Fruit fly (Drosophila melanogaster) whole organism, embryonic: ENCODE results near the gene Cdc7.

Source experiments
- ATbp ChIP-seq: fragments of 200-800 bp; sonication (Bioruptor generic); optimal IDR thresholded peaks from 2 replicates; lab custom pipeline; 2017; ENCODE audit warnings: missing biosample characterization, mild to moderate bottlenecking, missing genetic modification characterization, missing genetic modification reagents
- Adf1 ChIP-seq: fragments of 200-800 bp; sonication (Bioruptor generic); IDR thresholded peaks from 2 replicates; pipeline ENCODE4 v1.3.6; 2022; ENCODE audit warnings: missing biosample characterization, missing genetic modification characterization
- Asciz ChIP-seq: fragments of 200-800 bp; sonication (Bioruptor generic); optimal IDR thresholded peaks from 2 replicates; lab custom pipeline; 2017; ENCODE audit warnings: missing biosample characterization, mild to moderate bottlenecking, missing genetic modification characterization, missing genetic modification reagents
- BtbVII ChIP-seq: fragments of 200-800 bp; sonication (Bioruptor generic); optimal IDR thresholded peaks from 3 replicates; lab custom pipeline; 2017; ENCODE audit warnings: missing biosample characterization, mild to moderate bottlenecking, missing genetic modification characterization
- C15 ChIP-seq: fragments of 200-800 bp; sonication (Bioruptor generic); IDR thresholded peaks from 3 replicates; pipeline ENCODE4 v1.3.6; 2022; ENCODE audit warnings: missing biosample characterization, missing genetic modification characterization
- CG10321 ChIP-seq: fragments of 200-800 bp; sonication (Bioruptor generic); IDR thresholded peaks from 2 replicates; pipeline ENCODE4 v1.3.6; 2022; ENCODE audit warnings: missing biosample characterization, missing genetic modification characterization
- CG10431 ChIP-seq: fragments of 200-800 bp; sonication (Bioruptor generic); optimal IDR thresholded peaks from 3 replicates; lab custom pipeline; 2018; ENCODE audit warnings: missing biosample characterization, mild to moderate bottlenecking, missing genetic modification characterization
- CG10543 ChIP-seq: fragments of 200-800 bp; sonication (Bioruptor generic); optimal IDR thresholded peaks from 3 replicates; lab custom pipeline; 2017; ENCODE audit warnings: missing biosample characterization, mild to moderate bottlenecking, missing genetic modification characterization, moderate library complexity
- CG11695 ChIP-seq: fragments of 200-800 bp; sonication (Bioruptor generic); IDR thresholded peaks from 3 replicates; pipeline ENCODE4 v1.3.6; 2022; ENCODE audit warnings: missing biosample characterization, missing genetic modification characterization
- CG12155 ChIP-seq: fragments of 200-800 bp; sonication (Bioruptor generic); optimal IDR thresholded peaks from 3 replicates; lab custom pipeline; 2016; ENCODE audit warnings: missing biosample characterization, missing genetic modification characterization
- CG13287 ChIP-seq: fragments of 200-800 bp; sonication (Bioruptor generic); IDR thresholded peaks from 2 replicates; pipeline ENCODE4 v1.3.6; 2022; ENCODE audit warnings: missing biosample characterization, missing genetic modification characterization; ENCODE audit not compliant: partially characterized antibody
- CG14441 ChIP-seq: fragments of 200-800 bp; sonication (Bioruptor generic); IDR thresholded peaks from 2 replicates; pipeline ENCODE4 v1.3.6; 2022; ENCODE audit warnings: missing biosample characterization, missing genetic modification characterization
- CG1603 ChIP-seq: fragments of 200-800 bp; sonication (Bioruptor generic); optimal IDR thresholded peaks from 2 replicates; lab custom pipeline; 2019; ENCODE audit warnings: missing biosample characterization, mild to moderate bottlenecking, missing genetic modification characterization, moderate library complexity
- CG18476 ChIP-seq: fragments of 200-800 bp; sonication (Bioruptor generic); optimal IDR thresholded peaks from 2 replicates; lab custom pipeline; 2016; ENCODE audit warnings: missing biosample characterization, mild to moderate bottlenecking, missing genetic modification characterization
- CG6689 ChIP-seq: fragments of 200-800 bp; sonication (Bioruptor generic); IDR thresholded peaks from 2 replicates; pipeline ENCODE4 v1.3.6; 2022; ENCODE audit warnings: missing biosample characterization, missing genetic modification characterization
- CG7928 ChIP-seq: fragments of 200-800 bp; sonication (Bioruptor generic); optimal IDR thresholded peaks from 2 replicates; lab custom pipeline; 2017; ENCODE audit warnings: missing biosample characterization, mild to moderate bottlenecking, missing genetic modification characterization
- CG8290 ChIP-seq, 3 experiments: fragments of 200-800 bp; sonication (Bioruptor generic); optimal IDR thresholded peaks; 2 replicates each; lab custom pipeline; 2016 to 2019; ENCODE audit warnings: missing biosample characterization in 3 of 3, missing genetic modification characterization in 3 of 3, mild to moderate bottlenecking in 2 of 3, moderate library complexity in 1 of 3
- CG8924 ChIP-seq: fragments of 200-800 bp; optimal IDR thresholded peaks from 3 replicates; lab custom pipeline; 2019; ENCODE audit warnings: missing biosample characterization, mild to moderate bottlenecking, missing genetic modification characterization, moderate library complexity
- CG8944 ChIP-seq: fragments of 200-800 bp; sonication (Bioruptor generic); optimal IDR thresholded peaks from 3 replicates; lab custom pipeline; 2016; ENCODE audit warnings: missing biosample characterization, missing genetic modification characterization
- CG9437 ChIP-seq: fragments of 200-800 bp; sonication (Bioruptor generic); optimal IDR thresholded peaks from 2 replicates; lab custom pipeline; 2018; ENCODE audit warnings: missing biosample characterization, mild to moderate bottlenecking, missing genetic modification characterization
- CHES-1-like ChIP-seq: fragments of 200-800 bp; sonication (Bioruptor generic); optimal IDR thresholded peaks from 2 replicates; lab custom pipeline; 2016; ENCODE audit warnings: missing biosample characterization, missing genetic modification characterization
- Drgx ChIP-seq: fragments of 200-800 bp; sonication (Bioruptor generic); IDR thresholded peaks from 2 replicates; pipeline ENCODE4 v1.3.6; 2022; ENCODE audit warnings: missing biosample characterization, missing genetic modification characterization
- Fer1 ChIP-seq: fragments of 200-800 bp; sonication (Bioruptor generic); optimal IDR thresholded peaks from 2 replicates; lab custom pipeline; 2017; ENCODE audit warnings: missing biosample characterization, mild to moderate bottlenecking, missing genetic modification characterization
- Lim3 ChIP-seq: fragments of 200-800 bp; sonication (Bioruptor generic); IDR thresholded peaks from 2 replicates; pipeline ENCODE4 v1.3.6; 2022; ENCODE audit warnings: missing biosample characterization, missing genetic modification characterization
- Med ChIP-seq: fragments of 200-800 bp; sonication (Bioruptor generic); peaks from one replicate; lab custom pipeline; 2016; ENCODE audit warnings: missing biosample characterization, missing genetic modification characterization, mild to moderate bottlenecking, inconsistent platforms, moderate library complexity
- NfI ChIP-seq: fragments of 200-800 bp; sonication (Bioruptor generic); optimal IDR thresholded peaks from 3 replicates; lab custom pipeline; 2018; ENCODE audit warnings: missing biosample characterization, mild to moderate bottlenecking, missing genetic modification characterization, moderate library complexity
- Vsx1 ChIP-seq: fragments of 200-800 bp; sonication (Bioruptor generic); optimal IDR thresholded peaks from 2 replicates; lab custom pipeline; 2017; ENCODE audit warnings: missing biosample characterization, mild to moderate bottlenecking, missing genetic modification characterization, missing genetic modification reagents
- abd-A ChIP-seq: fragments of 200-800 bp; sonication (Bioruptor generic); optimal IDR thresholded peaks from 3 replicates; lab custom pipeline; 2019; ENCODE audit warnings: missing biosample characterization, mild to moderate bottlenecking, missing genetic modification characterization, moderate library complexity
- bbx ChIP-seq: fragments of 200-800 bp; sonication (Bioruptor generic); IDR thresholded peaks from 2 replicates; pipeline ENCODE4 v1.3.6; 2022; ENCODE audit warnings: missing biosample characterization, missing genetic modification characterization; ENCODE audit not compliant: partially characterized antibody
- cad ChIP-seq: fragments of >200 bp; optimal IDR thresholded peaks from 2 replicates; lab custom pipeline; 2017; ENCODE audit warnings: missing biosample characterization, missing genetic modification characterization
- chinmo ChIP-seq: fragments of 200-800 bp; sonication (Bioruptor generic); IDR thresholded peaks from 4 replicates; pipeline ENCODE4 v1.3.6; 2022; ENCODE audit warnings: missing biosample characterization, missing genetic modification characterization; ENCODE audit not compliant: partially characterized antibody
- chm ChIP-seq: fragments of 200-800 bp; sonication (Bioruptor generic); IDR thresholded peaks from 2 replicates; pipeline ENCODE4 v1.3.6; 2022; ENCODE audit warnings: missing biosample characterization, missing genetic modification characterization
- croc ChIP-seq: fragments of 200-800 bp; sonication (Bioruptor generic); conservative IDR thresholded peaks from 3 replicates; pipeline ENCODE4 v1.3.6; 2022; ENCODE audit warnings: missing biosample characterization, missing genetic modification characterization
- cwo ChIP-seq: fragments of 200-800 bp; sonication (Bioruptor generic); optimal IDR thresholded peaks from 3 replicates; lab custom pipeline; 2017; ENCODE audit warnings: missing biosample characterization, missing genetic modification characterization, mild to moderate bottlenecking, moderate library complexity, missing genetic modification reagents
- dan ChIP-seq: fragments of 200-800 bp; sonication (Bioruptor generic); IDR thresholded peaks from 2 replicates; pipeline ENCODE4 v1.3.6; 2022; ENCODE audit warnings: missing biosample characterization, missing genetic modification characterization
- eve ChIP-seq, 2 experiments: fragments of >200 bp; optimal IDR thresholded peaks; 2 replicates each; lab custom pipeline; 2017; ENCODE audit warnings: missing biosample characterization in 2 of 2, missing genetic modification characterization in 2 of 2
- gsb-n ChIP-seq: fragments of 200-800 bp; sonication (Bioruptor generic); optimal IDR thresholded peaks from 3 replicates; lab custom pipeline; 2018; ENCODE audit warnings: missing biosample characterization, mild to moderate bottlenecking, missing genetic modification characterization
- lab ChIP-seq: fragments of 200-800 bp; sonication (Bioruptor generic); optimal IDR thresholded peaks from 3 replicates; lab custom pipeline; 2017; ENCODE audit warnings: missing biosample characterization, missing genetic modification characterization, mild to moderate bottlenecking, moderate library complexity, missing genetic modification reagents
- pros ChIP-seq: fragments of 200-800 bp; sonication (Bioruptor generic); optimal IDR thresholded peaks from 3 replicates; lab custom pipeline; 2019; ENCODE audit warnings: missing biosample characterization, mild to moderate bottlenecking, missing genetic modification characterization, moderate library complexity
- repo ChIP-seq: fragments of 200-800 bp; sonication (Bioruptor generic); optimal IDR thresholded peaks from 2 replicates; lab custom pipeline; 2016; ENCODE audit warnings: missing biosample characterization, missing genetic modification characterization
- salm ChIP-seq: fragments of 200-800 bp; sonication (Bioruptor generic); optimal IDR thresholded peaks from 2 replicates; lab custom pipeline; 2018; ENCODE audit warnings: missing biosample characterization, mild to moderate bottlenecking, missing genetic modification characterization
- sd ChIP-seq: fragments of 200-800 bp; sonication (Bioruptor generic); optimal IDR thresholded peaks from 3 replicates; lab custom pipeline; 2018; ENCODE audit warnings: missing biosample characterization, mild to moderate bottlenecking, missing genetic modification characterization, moderate library complexity
- sens ChIP-seq: fragments of 200-800 bp; sonication (Bioruptor generic); peaks from one replicate; lab custom pipeline; 2016; ENCODE audit warnings: missing biosample characterization, missing genetic modification characterization
- sug ChIP-seq: fragments of 200-800 bp; optimal IDR thresholded peaks from 2 replicates; lab custom pipeline; 2019; ENCODE audit warnings: missing biosample characterization, mild to moderate bottlenecking, missing genetic modification characterization, moderate library complexity
- tap ChIP-seq: fragments of 200-800 bp; optimal IDR thresholded peaks from 3 replicates; lab custom pipeline; 2019; ENCODE audit warnings: missing biosample characterization, mild to moderate bottlenecking, missing genetic modification characterization, moderate library complexity
- tll ChIP-seq, 2 experiments: fragments of 200-800 bp in 1 of 2; fragments of >200 bp in 1 of 2; sonication (Bioruptor generic) in 1 of 2; optimal IDR thresholded peaks; 2 replicates each; lab custom pipeline; 2017 to 2019; ENCODE audit warnings: missing biosample characterization in 2 of 2, missing genetic modification characterization in 2 of 2, mild to moderate bottlenecking in 1 of 2, moderate library complexity in 1 of 2
- trh ChIP-seq: fragments of 200-800 bp; sonication (Bioruptor generic); optimal IDR thresholded peaks from 2 replicates; lab custom pipeline; 2016; ENCODE audit warnings: missing biosample characterization, missing genetic modification characterization
- vvl ChIP-seq: fragments of 200-800 bp; sonication (Bioruptor generic); IDR thresholded peaks from 2 replicates; pipeline ENCODE4 v1.3.6; 2022; ENCODE audit warnings: missing biosample characterization, missing genetic modification characterization
- yki ChIP-seq: fragments of >200 bp; optimal IDR thresholded peaks from 3 replicates; lab custom pipeline; 2018

The Cdc7 gene

DNA sequence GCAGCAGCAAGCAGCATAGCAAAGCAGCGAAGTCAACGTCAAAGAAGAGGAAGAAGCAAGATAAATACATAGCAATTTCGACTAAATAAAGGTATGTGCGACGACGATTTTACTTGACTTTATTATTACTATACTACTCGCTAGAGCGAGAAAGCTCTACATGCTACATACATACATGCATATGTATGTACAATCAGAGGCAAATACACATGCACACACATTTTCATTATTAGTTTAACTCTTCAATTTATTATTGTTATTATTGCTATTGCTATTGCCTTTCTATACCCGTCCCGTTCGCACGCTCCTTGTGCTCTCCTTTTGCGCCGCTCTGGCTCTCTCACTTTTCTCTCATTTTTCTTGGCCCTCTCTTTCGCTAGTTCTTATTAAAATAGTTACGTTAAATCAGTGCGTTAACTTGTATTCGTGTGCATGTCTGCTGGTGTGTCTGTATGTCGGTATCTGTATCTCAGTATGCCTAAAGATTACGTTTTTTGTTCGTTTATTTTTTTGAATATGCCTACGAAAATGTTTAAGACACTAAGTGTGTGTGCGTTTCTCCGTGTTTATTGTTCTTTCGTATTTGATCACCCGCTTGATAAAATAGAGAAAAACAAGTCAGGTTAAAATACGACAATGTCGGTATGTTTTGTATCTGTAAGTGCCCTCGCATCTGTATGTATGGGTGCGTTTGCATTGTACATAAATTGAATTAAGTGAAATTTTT lies 46.1 kb downstream of the Cdc7 start:
- no peak for TF ChIP-seq dan (GFP tag; lab: Robert Waterston, UW)
- TF ChIP-seq sd (tag; lab: Kevin White, UChicago), result peak; percentile 48
- peak; percentile 32; the same call in 1 of the 2 replicates for TF ChIP-seq chm
- peak in 1 of 2 experiments; percentile 24 for TF ChIP-seq eve (GFP tag; optimal IDR thresholded peaks at IDR 0.05; lab: Kevin White, UChicago)
- peak; percentile 2 for TF ChIP-seq sug
- peak; percentile 5; the same call in 1 of the 2 replicates for TF ChIP-seq CG13287 (GFP tag; lab: Robert Waterston, UW)
- TF ChIP-seq CG8944, result no peak
- TF ChIP-seq CG14441 (GFP tag; lab: Robert Waterston, UW), result peak; percentile 54
- peak; percentile 74 for TF ChIP-seq sens (GFP tag; lab: Kevin White, UChicago)
- no peak for TF ChIP-seq repo (GFP tag; lab: Kevin White, UChicago)
- peak; percentile 6 for TF ChIP-seq Fer1 (GFP tag; lab: Kevin White, UChicago)
- no peak for TF ChIP-seq CG11695
- 0 out of 4 replicates have a peak, but pooled peaks have one; percentile 65 for TF ChIP-seq chinmo (GFP tag; lab: Robert Waterston, UW)
- TF ChIP-seq lab, result peak; percentile 8
- no peak for TF ChIP-seq CG8290 (GFP tag; optimal IDR thresholded peaks at IDR 0.05; lab: Kevin White, UChicago)
- TF ChIP-seq CG8290 (tag; optimal IDR thresholded peaks at IDR 0.05; lab: Kevin White, UChicago), result peak in 1 of 2 experiments; percentile 6
- no peak for TF ChIP-seq gsb-n
- no peak for TF ChIP-seq croc
- TF ChIP-seq pros (GFP tag; lab: Kevin White, UChicago), result peak; percentile 53
- no peak for TF ChIP-seq cad (GFP tag; lab: Kevin White, UChicago)
- TF ChIP-seq BtbVII (GFP tag; lab: Kevin White, UChicago), result peak; percentile 24
- peak; percentile 52; the same call in 1 of the 2 replicates for TF ChIP-seq CG10321 (GFP tag; lab: Robert Waterston, UW)
- TF ChIP-seq CG10543 (GFP tag; lab: Kevin White, UChicago), result peak; percentile 22
- no peak for TF ChIP-seq Vsx1 (GFP tag; lab: Kevin White, UChicago)
- TF ChIP-seq bbx (GFP tag; lab: Robert Waterston, UW), result no peak
- TF ChIP-seq Med (GFP tag; lab: Kevin White, UChicago), result peak; percentile 64
- TF ChIP-seq Asciz, result peak; percentile 38
- no peak for TF ChIP-seq Drgx
- TF ChIP-seq NfI (GFP tag; lab: Kevin White, UChicago), result no peak
- peak; percentile 71 for TF ChIP-seq CG8924 (tag; lab: Kevin White, UChicago)
- TF ChIP-seq CHES-1-like, result no peak
- no peak for TF ChIP-seq CG6689 (GFP tag; lab: Robert Waterston, UW)
- TF ChIP-seq CG9437, result peak; percentile 32
- no peak for TF ChIP-seq trh (GFP tag; lab: Kevin White, UChicago)
- no peak for TF ChIP-seq Lim3 (GFP tag; lab: Robert Waterston, UW)
- peak; percentile 4 for TF ChIP-seq ATbp (GFP tag; lab: Kevin White, UChicago)
- peak; percentile 90 for TF ChIP-seq Adf1 (GFP tag; lab: Robert Waterston, UW)
- no peak for TF ChIP-seq CG18476 (GFP tag; lab: Kevin White, UChicago)
- peak in 1 of 2 experiments; percentile 24 for TF ChIP-seq tll (GFP tag; optimal IDR thresholded peaks at IDR 0.05; lab: Kevin White, UChicago)
- TF ChIP-seq CG10431 (GFP tag; lab: Kevin White, UChicago), result no peak
- peak; percentile 6 for TF ChIP-seq tap (tag; lab: Kevin White, UChicago)
- TF ChIP-seq salm (tag; lab: Kevin White, UChicago), result peak; percentile 20
- TF ChIP-seq cwo (GFP tag; lab: Kevin White, UChicago), result peak; percentile 12
- peak; percentile 3 for TF ChIP-seq CG12155 (GFP tag; lab: Kevin White, UChicago)
- TF ChIP-seq C15, result no peak
- peak; percentile 37 for TF ChIP-seq yki
- peak; percentile 59 for TF ChIP-seq abd-A (tag; lab: Kevin White, UChicago)
- TF ChIP-seq CG1603, result no peak
- 0 out of 2 replicates have a peak, but pooled peaks have one; percentile 13 for TF ChIP-seq vvl
- TF ChIP-seq CG7928 (GFP tag; lab: Kevin White, UChicago), result no peak
